Fruit fly (Drosophila melanogaster) whole organism, embryonic: ENCODE results near the gene gammaTub37C.

Experiments
- Asciz ChIP-seq: fragments of 200-800 bp; sonication (Bioruptor generic); optimal IDR thresholded peaks from 2 replicates; lab custom pipeline; 2017; ENCODE audit warnings: missing biosample characterization, mild to moderate bottlenecking, missing genetic modification characterization, missing genetic modification reagents
- Awh ChIP-seq: fragments of 200-800 bp; sonication (Bioruptor generic); IDR thresholded peaks from 2 replicates; pipeline ENCODE4, ENCODE4 v1.3.6; 2022; ENCODE audit warnings: missing biosample characterization, missing genetic modification characterization
- CG10321 ChIP-seq: fragments of 200-800 bp; sonication (Bioruptor generic); IDR thresholded peaks from 2 replicates; pipeline ENCODE4 v1.3.6; 2022; ENCODE audit warnings: missing biosample characterization, missing genetic modification characterization
- CG11398 ChIP-seq: fragments of 200-800 bp; sonication (Bioruptor generic); optimal IDR thresholded peaks from 2 replicates; lab custom pipeline; 2016; ENCODE audit warnings: missing biosample characterization, missing genetic modification characterization
- CG12219 ChIP-seq: fragments of 200-800 bp; sonication (Bioruptor generic); optimal IDR thresholded peaks from 3 replicates; lab custom pipeline; 2018; ENCODE audit warnings: missing biosample characterization, mild to moderate bottlenecking, missing genetic modification characterization
- CG12299 ChIP-seq: fragments of 200-800 bp; sonication (Bioruptor generic); optimal IDR thresholded peaks from 2 replicates; lab custom pipeline; 2018; ENCODE audit warnings: missing biosample characterization, mild to moderate bottlenecking, missing genetic modification characterization
- CG12391 ChIP-seq: fragments of 200-800 bp; sonication (Bioruptor generic); optimal IDR thresholded peaks from 3 replicates; lab custom pipeline; 2018; ENCODE audit warnings: missing biosample characterization, mild to moderate bottlenecking, missing genetic modification characterization, moderate library complexity
- CG12769 ChIP-seq: fragments of 200-800 bp; sonication (Bioruptor generic); optimal IDR thresholded peaks from 2 replicates; lab custom pipeline; 2019; ENCODE audit warnings: missing biosample characterization, mild to moderate bottlenecking, missing genetic modification characterization, moderate library complexity
- CG15073 ChIP-seq: fragments of 200-800 bp; sonication (Bioruptor generic); optimal IDR thresholded peaks from 2 replicates; lab custom pipeline; 2016; ENCODE audit warnings: missing biosample characterization, missing genetic modification characterization
- CG15601 ChIP-seq: fragments of 200-800 bp; sonication (Bioruptor generic); optimal IDR thresholded peaks from 3 replicates; lab custom pipeline; 2019; ENCODE audit warnings: missing biosample characterization, mild to moderate bottlenecking, missing genetic modification characterization, moderate library complexity
- CG16779 ChIP-seq: fragments of 200-800 bp; sonication (Bioruptor generic); IDR thresholded peaks from 2 replicates; pipeline ENCODE4 v1.3.6; 2022; ENCODE audit warnings: missing biosample characterization, missing genetic modification characterization
- CG17612 ChIP-seq: fragments of 200-800 bp; sonication (Bioruptor generic); IDR thresholded peaks from 2 replicates; pipeline ENCODE4 v1.3.6; 2022; ENCODE audit warnings: missing biosample characterization, missing genetic modification characterization
- CG17829 ChIP-seq: fragments of 200-800 bp; optimal IDR thresholded peaks from 2 replicates; lab custom pipeline; 2019; ENCODE audit warnings: missing biosample characterization, mild to moderate bottlenecking, missing genetic modification characterization, moderate library complexity
- CG18764 ChIP-seq: fragments of 200-800 bp; sonication (Bioruptor generic); optimal IDR thresholded peaks from 3 replicates; lab custom pipeline; 2016; ENCODE audit warnings: missing biosample characterization, missing genetic modification characterization
- CG2678 ChIP-seq: fragments of 200-800 bp; sonication (Bioruptor generic); optimal IDR thresholded peaks from 3 replicates; lab custom pipeline; 2019; ENCODE audit warnings: missing biosample characterization, mild to moderate bottlenecking, missing genetic modification characterization, moderate library complexity
- CG34224 ChIP-seq: fragments of 200-800 bp; sonication (Bioruptor generic); IDR thresholded peaks from 3 replicates; pipeline ENCODE4 v1.3.6; 2022; ENCODE audit warnings: missing biosample characterization, missing genetic modification characterization; ENCODE audit not compliant: partially characterized antibody
- CG43689 ChIP-seq: fragments of 200-800 bp; sonication (Bioruptor generic); IDR thresholded peaks from 2 replicates; pipeline ENCODE4 v1.3.6; 2022; ENCODE audit warnings: missing biosample characterization, missing genetic modification characterization
- CG5245 ChIP-seq: fragments of 200-800 bp; sonication (Bioruptor generic); optimal IDR thresholded peaks from 3 replicates; lab custom pipeline; 2016; ENCODE audit warnings: missing biosample characterization, missing genetic modification characterization
- CG6654 ChIP-seq: fragments of 200-800 bp; sonication (Bioruptor generic); optimal IDR thresholded peaks from 2 replicates; lab custom pipeline; 2017; ENCODE audit warnings: missing biosample characterization, mild to moderate bottlenecking, missing genetic modification characterization
- CG8388 ChIP-seq: fragments of 200-800 bp; sonication (Bioruptor generic); optimal IDR thresholded peaks from 2 replicates; lab custom pipeline; 2019; ENCODE audit warnings: missing biosample characterization, mild to moderate bottlenecking, missing genetic modification characterization, moderate library complexity
- Dek ChIP-seq: fragments of 200-800 bp; sonication (Bioruptor generic); optimal IDR thresholded peaks from 3 replicates; lab custom pipeline; 2019; ENCODE audit warnings: missing biosample characterization, mild to moderate bottlenecking, missing genetic modification characterization, moderate library complexity
- Dip3 ChIP-seq: fragments of 200-800 bp; sonication (Bioruptor generic); optimal IDR thresholded peaks from 3 replicates; lab custom pipeline; 2016; ENCODE audit warnings: missing biosample characterization, missing genetic modification characterization
- E2f1 ChIP-seq: fragments of 200-800 bp; sonication (Bioruptor generic); IDR thresholded peaks from 2 replicates; pipeline ENCODE4 v1.3.6; 2022; ENCODE audit warnings: missing biosample characterization, missing genetic modification characterization
- HmgD ChIP-seq: fragments of 200-800 bp; sonication (Bioruptor generic); optimal IDR thresholded peaks from 3 replicates; lab custom pipeline; 2016; ENCODE audit warnings: missing biosample characterization, missing genetic modification characterization
- Hmx ChIP-seq: fragments of 200-800 bp; sonication (Bioruptor generic); optimal IDR thresholded peaks from 2 replicates; lab custom pipeline; 2016; ENCODE audit warnings: missing biosample characterization, missing genetic modification characterization
- Hr51 ChIP-seq, 2 experiments: fragments of 200-800 bp; sonication (Bioruptor generic); optimal IDR thresholded peaks; 2 replicates in 1 of 2; 3 replicates in 1 of 2; lab custom pipeline; 2016 to 2018; ENCODE audit warnings: missing biosample characterization in 2 of 2, missing genetic modification characterization in 2 of 2, mild to moderate bottlenecking in 1 of 2, moderate library complexity in 1 of 2
- Lim3 ChIP-seq: fragments of 200-800 bp; sonication (Bioruptor generic); IDR thresholded peaks from 2 replicates; pipeline ENCODE4 v1.3.6; 2022; ENCODE audit warnings: missing biosample characterization, missing genetic modification characterization
- MESR4 ChIP-seq: fragments of 200-800 bp; sonication (Bioruptor generic); optimal IDR thresholded peaks from 2 replicates; lab custom pipeline; 2018; ENCODE audit warnings: missing biosample characterization, mild to moderate bottlenecking, missing genetic modification characterization, moderate library complexity
- Ptx1 ChIP-seq: fragments of 200-800 bp; sonication (Bioruptor generic); IDR thresholded peaks from 2 replicates; pipeline ENCODE4 v1.3.6; 2022; ENCODE audit warnings: missing biosample characterization, missing genetic modification characterization
- Rfx ChIP-seq: fragments of 200-800 bp; sonication (Bioruptor generic); IDR thresholded peaks from 2 replicates; pipeline ENCODE4 v1.3.6; 2022; ENCODE audit warnings: missing biosample characterization, missing genetic modification characterization
- ab ChIP-seq: fragments of 200-800 bp; sonication (Bioruptor generic); optimal IDR thresholded peaks from 2 replicates; lab custom pipeline; 2016; ENCODE audit warnings: missing biosample characterization, missing genetic modification characterization
- ap ChIP-seq: fragments of 200-800 bp; sonication (Bioruptor generic); IDR thresholded peaks from 2 replicates; pipeline ENCODE4 v1.3.6; 2022; ENCODE audit warnings: missing biosample characterization, missing genetic modification characterization
- ato ChIP-seq: fragments of 200-800 bp; sonication (Bioruptor generic); IDR thresholded peaks from 2 replicates; pipeline ENCODE4 v1.3.6; 2022; ENCODE audit warnings: missing biosample characterization, missing genetic modification characterization; ENCODE audit not compliant: partially characterized antibody
- bbx ChIP-seq: fragments of 200-800 bp; sonication (Bioruptor generic); IDR thresholded peaks from 2 replicates; pipeline ENCODE4 v1.3.6; 2022; ENCODE audit warnings: missing biosample characterization, missing genetic modification characterization; ENCODE audit not compliant: partially characterized antibody
- br ChIP-seq: fragments of >200 bp; optimal IDR thresholded peaks from 2 replicates; lab custom pipeline; 2017
- cwo ChIP-seq: fragments of 200-800 bp; sonication (Bioruptor generic); optimal IDR thresholded peaks from 3 replicates; lab custom pipeline; 2017; ENCODE audit warnings: missing biosample characterization, missing genetic modification characterization, mild to moderate bottlenecking, moderate library complexity, missing genetic modification reagents
- fd96Cb ChIP-seq: fragments of 200-800 bp; sonication (Bioruptor generic); optimal IDR thresholded peaks from 2 replicates; lab custom pipeline; 2018; ENCODE audit warnings: missing biosample characterization, mild to moderate bottlenecking, missing genetic modification characterization, moderate library complexity
- gfzf ChIP-seq: fragments of 200-800 bp; sonication (Bioruptor generic); optimal IDR thresholded peaks from 2 replicates; lab custom pipeline; 2016; ENCODE audit warnings: missing biosample characterization, mild to moderate bottlenecking, missing genetic modification characterization, moderate library complexity
- grau ChIP-seq: fragments of 200-800 bp; optimal IDR thresholded peaks from 3 replicates; lab custom pipeline; 2019; ENCODE audit warnings: missing biosample characterization, mild to moderate bottlenecking, missing genetic modification characterization, moderate library complexity
- mld ChIP-seq: fragments of 200-800 bp; sonication (Bioruptor generic); IDR thresholded peaks from 3 replicates; pipeline ENCODE4 v1.3.6; 2022; ENCODE audit warnings: missing biosample characterization, missing genetic modification characterization; ENCODE audit not compliant: partially characterized antibody
- odd ChIP-seq: fragments of 200-800 bp; sonication (Bioruptor generic); optimal IDR thresholded peaks from 2 replicates; lab custom pipeline; 2017; ENCODE audit warnings: missing biosample characterization, mild to moderate bottlenecking, missing genetic modification characterization
- pnt ChIP-seq: fragments of 200-800 bp; sonication (Bioruptor generic); optimal IDR thresholded peaks from 3 replicates; lab custom pipeline; 2016; ENCODE audit warnings: missing biosample characterization, missing genetic modification characterization
- ro ChIP-seq: fragments of 200-800 bp; sonication (Bioruptor generic); IDR thresholded peaks from 2 replicates; pipeline ENCODE4 v1.3.6; 2022; ENCODE audit warnings: missing biosample characterization, missing genetic modification characterization
- sr ChIP-seq: fragments of 200-800 bp; sonication (Bioruptor generic); IDR thresholded peaks from 3 replicates; pipeline ENCODE4 v1.3.6; 2022; ENCODE audit warnings: missing biosample characterization, missing genetic modification characterization
- tin ChIP-seq: fragments of 200-800 bp; sonication (Bioruptor generic); optimal IDR thresholded peaks from 3 replicates; lab custom pipeline; 2016; ENCODE audit warnings: missing biosample characterization, missing genetic modification characterization
- tx ChIP-seq: fragments of 200-800 bp; sonication (Bioruptor generic); optimal IDR thresholded peaks from 2 replicates; lab custom pipeline; 2016; ENCODE audit warnings: missing biosample characterization, missing genetic modification characterization
- unpg ChIP-seq: fragments of 200-800 bp; sonication (Bioruptor generic); optimal IDR thresholded peaks from 3 replicates; lab custom pipeline; 2018; ENCODE audit warnings: missing biosample characterization, mild to moderate bottlenecking, missing genetic modification characterization, moderate library complexity
- vvl ChIP-seq: fragments of 200-800 bp; sonication (Bioruptor generic); IDR thresholded peaks from 2 replicates; pipeline ENCODE4 v1.3.6; 2022; ENCODE audit warnings: missing biosample characterization, missing genetic modification characterization
- yki ChIP-seq: fragments of >200 bp; optimal IDR thresholded peaks from 3 replicates; lab custom pipeline; 2018

The gammaTub37C gene

DNA sequence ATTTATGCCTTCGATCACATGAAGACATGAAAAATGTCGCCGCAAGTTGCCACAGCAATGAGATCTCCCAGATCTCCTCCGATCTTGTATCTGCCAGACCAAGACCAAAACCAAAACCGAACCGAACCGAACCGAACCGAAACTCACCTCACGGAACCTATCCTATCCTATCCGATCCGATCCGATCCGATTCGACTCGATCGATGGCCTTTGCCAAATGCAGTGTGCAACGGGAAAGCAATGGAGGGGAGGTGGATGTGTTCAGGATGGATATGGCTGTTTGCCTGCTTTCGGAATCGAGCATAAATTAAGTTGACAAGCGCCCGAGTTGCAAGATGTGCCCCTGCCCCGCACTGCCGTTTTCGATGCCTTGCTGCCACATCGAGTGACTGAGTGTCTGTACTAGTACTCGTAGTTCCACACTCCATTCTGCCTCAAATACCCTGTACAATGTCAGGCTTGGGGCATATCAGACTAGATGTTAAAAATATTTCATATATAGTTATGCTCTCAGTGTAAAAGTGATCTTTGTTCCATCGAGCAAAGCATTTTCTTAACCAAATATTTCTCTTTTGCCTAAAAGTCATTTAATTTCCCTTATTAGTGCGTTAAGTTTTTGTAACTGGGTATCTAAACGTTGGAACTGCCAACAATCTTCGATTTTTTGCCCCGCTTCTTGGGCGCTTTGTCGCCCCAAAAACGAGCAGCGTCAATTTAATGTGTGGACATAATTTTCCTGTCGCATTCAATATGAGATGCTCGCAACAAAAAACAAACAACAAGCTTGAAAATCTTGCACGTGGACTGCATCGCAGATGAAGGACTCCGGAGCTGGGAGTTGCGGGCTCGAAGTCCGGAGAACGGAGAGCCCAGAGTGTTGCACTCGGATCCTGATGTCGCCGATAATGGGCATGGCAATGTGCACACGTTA is 40.7 kb upstream of the gammaTub37C start (continued):
- TF ChIP-seq tin (GFP tag; lab: Kevin White, UChicago) (peak; percentile 85), sr (GFP tag; lab: Robert Waterston, UW) (no peak), CG12391 (tag; lab: Kevin White, UChicago) (peak; percentile 86), ato (no peak), E2f1 (peak; percentile 54; the same call in 1 of the 2 replicates), odd (GFP tag; lab: Kevin White, UChicago) (peak; percentile 52), Dip3 (GFP tag; lab: Kevin White, UChicago) (no peak), CG12219 (GFP tag; lab: Kevin White, UChicago) (peak; percentile 76), bbx (GFP tag; lab: Robert Waterston, UW) (no peak), ab (GFP tag; lab: Kevin White, UChicago) (peak; percentile 6), CG17829 (tag; lab: Kevin White, UChicago) (peak; percentile 86), grau (peak; percentile 78), CG6654 (GFP tag; lab: Kevin White, UChicago) (no peak), CG12769 (tag; lab: Kevin White, UChicago) (peak; percentile 53), ap (GFP tag; lab: Robert Waterston, UW) (peak; percentile 70), gfzf (GFP tag; lab: Kevin White, UChicago) (no peak), fd96Cb (peak; percentile 87), Dek (tag; lab: Kevin White, UChicago) (peak; percentile 1), CG17612 (peak; percentile 8; the same call in 1 of the 2 replicates), HmgD (GFP tag; lab: Kevin White, UChicago) (no peak), CG5245 (GFP tag; lab: Kevin White, UChicago) (peak; percentile 84), Hmx (GFP tag; lab: Kevin White, UChicago) (no peak), Hr51 (GFP tag; optimal IDR thresholded peaks at IDR 0.05; lab: Kevin White, UChicago) (peak; percentile 63 to 69), ro (peak; percentile 68; the same call in 1 of the 2 replicates), Asciz (GFP tag; lab: Kevin White, UChicago) (peak; percentile 45), Lim3 (GFP tag; lab: Robert Waterston, UW) (no peak), unpg (peak; percentile 86), CG34224 (GFP tag; lab: Robert Waterston, UW) (no peak), CG18764 (GFP tag; lab: Kevin White, UChicago) (peak; percentile 66), MESR4 (peak; percentile 3), CG15073 (peak; percentile 50), br (lab: Kevin White, UChicago) (no peak), CG15601 (tag; lab: Kevin White, UChicago) (peak; percentile 81), cwo (GFP tag; lab: Kevin White, UChicago) (no peak), CG43689 (GFP tag; lab: Robert Waterston, UW) (no peak), CG16779 (GFP tag; lab: Robert Waterston, UW) (no peak), tx (peak; percentile 61), vvl (GFP tag; lab: Robert Waterston, UW) (peak; percentile 90), Awh (GFP tag; lab: Robert Waterston, UW) (peak; percentile 59), Rfx (GFP tag; lab: Robert Waterston, UW) (no peak), CG12299 (tag; lab: Kevin White, UChicago) (no peak), pnt (GFP tag; lab: Kevin White, UChicago) (peak; percentile 87), Ptx1 (peak; percentile 84), CG10321 (GFP tag; lab: Robert Waterston, UW) (no peak), yki (lab: Kevin White, UChicago) (no peak), mld (GFP tag; lab: Robert Waterston, UW) (no peak), CG2678 (peak; percentile 66), CG8388 (GFP tag; lab: Kevin White, UChicago) (peak; percentile 87), CG11398 (GFP tag; lab: Kevin White, UChicago) (peak; percentile 45)
